Worm (Caenorhabditis elegans): ENCODE data around the gene hpo-36.

DNA sequence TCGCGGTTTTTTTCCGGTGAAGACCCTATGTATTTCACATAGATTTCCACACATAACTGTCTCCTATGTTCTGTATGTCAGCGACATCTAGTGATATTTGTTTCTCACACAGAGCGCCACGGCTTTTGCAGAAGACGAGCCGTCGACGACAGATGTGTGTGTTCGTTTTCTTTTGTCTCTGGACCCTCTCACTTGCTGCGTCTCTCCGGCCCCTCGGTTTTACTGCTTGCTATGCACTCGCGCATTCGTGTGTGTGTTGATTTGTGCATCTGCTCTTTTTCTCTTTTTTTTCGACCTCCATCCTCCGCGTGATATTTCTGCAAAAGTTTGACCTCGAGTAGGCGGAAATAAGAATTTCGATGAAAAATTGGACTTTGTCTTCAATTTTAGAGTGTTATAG, 50.5 kb downstream of the hpo-36 start:
- TF ChIP-seq nhr-11 (tag; optimal IDR thresholded peaks at IDR 0.05) (no peak), snpc-1.2 (GFP tag; IDR thresholded peaks at IDR 0.05) (no peak), arid-1 (GFP tag; conservative IDR thresholded peaks at IDR 0.05) (no peak), nhr-48 (tag; optimal IDR thresholded peaks at IDR 0.05) (no peak), skn-1 (tag; optimal IDR thresholded peaks at IDR 0.05) (no peak), daf-19 (GFP tag; conservative IDR thresholded peaks at IDR 0.05) (no peak), sdz-12 (GFP tag; optimal IDR thresholded peaks at IDR 0.05) (no peak), unc-39 (tag; optimal IDR thresholded peaks at IDR 0.05) (no peak), jun-1 (tag; optimal IDR thresholded peaks at IDR 0.05) (no peak), mxl-3 (GFP tag; optimal IDR thresholded peaks at IDR 0.05) (no peak), nhr-77 (tag; optimal IDR thresholded peaks at IDR 0.05) (no peak)
